Worm (Caenorhabditis elegans) whole organism, L4 larva: ENCODE measurements around the gene sre-37.

Experiments
- F37D6.2 ChIP-seq: sonication (generic microtip); optimal IDR thresholded peaks from 2 replicates; lab custom pipeline; 2016; ENCODE audit warnings: mild to moderate bottlenecking, missing genetic modification characterization, missing compliant biosample characterization
- F49E8.2 ChIP-seq: sonication (generic microtip); optimal IDR thresholded peaks from 2 replicates; lab custom pipeline; 2016; ENCODE audit warnings: missing compliant biosample characterization, mild to moderate bottlenecking, missing genetic modification characterization, borderline replicate concordance
- Y48G9A.11 ChIP-seq: fragments of 200-800 bp; sonication (Bioruptor generic); IDR thresholded peaks from 2 replicates; pipeline ENCODE4 v1.3.6; 2022; ENCODE audit warnings: missing genetic modification reagents, missing genetic modification characterization, missing compliant biosample characterization
- arid-1 ChIP-seq: fragments of 200-800 bp; sonication (Bioruptor generic); conservative IDR thresholded peaks from 2 replicates; pipeline ENCODE4 v1.3.6; 2022; ENCODE audit warnings: missing genetic modification reagents, missing genetic modification characterization, missing compliant biosample characterization
- ceh-20 ChIP-seq: fragments of 200-800 bp; sonication (Bioruptor generic); IDR thresholded peaks from 2 replicates; pipeline ENCODE4 v1.3.6; 2022; ENCODE audit warnings: missing genetic modification reagents, missing genetic modification characterization, missing compliant biosample characterization
- ceh-62 ChIP-seq: sonication (generic microtip); optimal IDR thresholded peaks from 2 replicates; lab custom pipeline; 2017; ENCODE audit warnings: missing biosample characterization, missing genetic modification characterization
- cey-2 ChIP-seq: sonication (generic microtip); optimal IDR thresholded peaks from 3 replicates; lab custom pipeline; 2017; ENCODE audit warnings: missing genetic modification characterization, mild to moderate bottlenecking, missing compliant biosample characterization, antibody characterized with exemption, borderline replicate concordance; ENCODE audit not compliant: insufficient read depth
- dmd-6 ChIP-seq: fragments of 200-800 bp; sonication (Bioruptor generic); IDR thresholded peaks from 2 replicates; pipeline ENCODE4 v1.3.6; 2022; ENCODE audit warnings: missing genetic modification reagents, missing genetic modification characterization, missing compliant biosample characterization
- fkh-10 ChIP-seq: fragments of 150-350 bp; optimal IDR thresholded peaks from 2 replicates; lab custom pipeline; 2014; ENCODE audit warnings: missing biosample characterization, missing genetic modification reagents, missing genetic modification characterization
- lin-15B ChIP-seq: fragments of 150-350 bp; sonication (generic microtip); optimal IDR thresholded peaks from 3 replicates; lab custom pipeline; 2014; ENCODE audit warnings: missing biosample characterization, missing genetic modification characterization
- mep-1 ChIP-seq: fragments of 150-350 bp; sonication (generic microtip); optimal IDR thresholded peaks from 3 replicates; lab custom pipeline; 2014; ENCODE audit warnings: missing biosample characterization, missing genetic modification characterization
- nhr-11 ChIP-seq: fragments of 150-350 bp; optimal IDR thresholded peaks from 2 replicates; lab custom pipeline; 2014; ENCODE audit warnings: missing biosample characterization, missing genetic modification characterization
- skn-1 ChIP-seq: fragments of 150-350 bp; optimal IDR thresholded peaks from 2 replicates; lab custom pipeline; 2014; ENCODE audit warnings: missing biosample characterization, missing genetic modification characterization
- unc-62 ChIP-seq, 3 experiments: fragments of 150-350 bp in 1 of 3; sonication (generic microtip); optimal IDR thresholded peaks in 2 of 3; peaks in 1 of 3; 1 replicate in 1 of 3; 2 replicates in 2 of 3; lab custom pipeline; 2014 to 2017; ENCODE audit warnings: missing biosample characterization in 3 of 3, missing genetic modification characterization in 3 of 3, missing genetic modification reagents in 3 of 3, missing genotype in 1 of 3
- zfp-2 ChIP-seq: sonication (generic microtip); optimal IDR thresholded peaks from 2 replicates; lab custom pipeline; 2016; ENCODE audit warnings: mild to moderate bottlenecking, missing genetic modification characterization, missing compliant biosample characterization
- ztf-11 ChIP-seq: fragments of 150-350 bp; optimal IDR thresholded peaks from 2 replicates; lab custom pipeline; 2014; ENCODE audit warnings: missing biosample characterization, missing genetic modification characterization

Gene sre-37

DNA sequence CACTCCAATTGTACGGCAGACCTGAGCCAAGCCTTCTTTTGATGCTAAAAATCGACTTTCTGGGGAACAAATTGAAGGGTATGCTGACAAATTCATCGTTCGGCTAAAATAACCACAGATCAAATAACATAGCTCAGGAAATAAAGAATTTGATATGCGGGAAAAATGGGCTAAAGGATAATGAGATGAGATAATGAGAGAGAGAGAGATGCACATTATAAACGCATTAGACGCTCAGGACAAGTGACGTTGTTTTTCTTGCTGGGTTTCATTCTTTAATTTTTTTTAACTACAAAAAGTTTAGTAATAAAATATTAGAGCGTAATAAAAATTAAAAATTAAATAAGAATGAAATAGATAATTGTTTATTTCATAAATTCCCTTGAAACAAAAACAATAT, 49.0 kb downstream of the sre-37 start, which contains the start of gene srh-69:
TSS of gene srh-69 (minus strand) at position 101 of the 400 bp plus-strand sequence.
- TF ChIP-seq F49E8.2 (tag; lab: Kevin White, UChicago) (no peak), lin-15B (tag; lab: Kevin White, UChicago) (no peak), nhr-11 (tag; lab: Kevin White, UChicago) (no peak), ztf-11 (tag; lab: Kevin White, UChicago) (no peak), mep-1 (tag; lab: Kevin White, UChicago) (no peak), skn-1 (tag; lab: Kevin White, UChicago) (no peak), ceh-62 (no peak), F37D6.2 (tag; lab: Kevin White, UChicago) (no peak), dmd-6 (GFP tag; lab: Robert Waterston, UW) (no peak), fkh-10 (no peak), cey-2 (tag; lab: Kevin White, UChicago) (no peak), ceh-20 (no peak), unc-62 (GFP tag; optimal IDR thresholded peaks at IDR 0.05 in 1 of 2; lab: Kevin White, UChicago) (no peak), unc-62 (tag; optimal IDR thresholded peaks at IDR 0.05; lab: Kevin White, UChicago) (no peak), zfp-2 (tag; lab: Kevin White, UChicago) (no peak), Y48G9A.11 (GFP tag; lab: Robert Waterston, UW) (no peak)

DNA sequence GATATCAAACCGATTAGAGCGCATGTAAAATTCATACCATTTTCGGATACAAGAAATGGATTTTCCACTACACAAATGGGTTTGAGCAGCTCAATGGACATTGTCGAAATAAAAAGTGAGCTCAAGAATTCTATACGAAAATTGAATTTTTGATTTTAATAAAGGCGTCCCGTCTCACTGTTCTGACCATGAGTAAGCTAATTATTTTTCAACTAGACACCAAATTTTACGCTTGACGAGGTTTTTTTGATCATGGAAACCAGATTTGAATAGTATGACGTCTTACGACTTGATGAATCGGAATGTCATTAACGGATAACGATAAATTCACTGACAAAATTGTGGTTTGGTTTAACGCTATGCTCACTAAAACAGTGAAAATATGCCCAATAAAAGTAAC, 50.7 kb downstream of the sre-37 start, which contains the start of gene srh-61:
TSS of gene srh-61 (minus strand) at position 101 of the 400 bp plus-strand sequence.
- TF ChIP-seq unc-62 (GFP tag; optimal IDR thresholded peaks at IDR 0.05 in 1 of 2; lab: Kevin White, UChicago) (peak in 1 of 2 experiments; percentile 49), unc-62 (tag; optimal IDR thresholded peaks at IDR 0.05; lab: Kevin White, UChicago) (no peak), arid-1 (no peak)
